Worm (Caenorhabditis elegans) whole organism, mixed stage, embryonic: ENCODE measurements around the gene R11D1.13.

ENCODE experiments used
- flh-1 ChIP-seq: fragments of 200-800 bp; sonication (Bioruptor generic); optimal IDR thresholded peaks from 2 replicates; lab custom pipeline; 2018; ENCODE audit warnings: mild to moderate bottlenecking, missing genetic modification characterization, moderate library complexity, missing compliant biosample characterization
- lin-13 ChIP-seq: fragments of 150-350 bp; optimal IDR thresholded peaks from 2 replicates; lab custom pipeline; 2014; ENCODE audit warnings: missing biosample characterization, missing genetic modification characterization
- mep-1 ChIP-seq: fragments of 150-350 bp; optimal IDR thresholded peaks from 2 replicates; lab custom pipeline; 2017; ENCODE audit warnings: missing biosample characterization, missing genetic modification reagents, missing genetic modification characterization, inconsistent platforms
- nhr-12 ChIP-seq: fragments of 150-350 bp; optimal IDR thresholded peaks from 2 replicates; lab custom pipeline; 2014; ENCODE audit warnings: missing biosample characterization, missing genetic modification characterization
- nhr-237 ChIP-seq: fragments of 150-350 bp; optimal IDR thresholded peaks from 2 replicates; lab custom pipeline; 2014; ENCODE audit warnings: missing biosample characterization, missing genetic modification characterization
- nhr-76 ChIP-seq: sonication (generic microtip); optimal IDR thresholded peaks from 2 replicates; lab custom pipeline; 2017; ENCODE audit warnings: missing biosample characterization, missing genetic modification characterization
- pha-4 ChIP-seq: fragments of 150-350 bp; optimal IDR thresholded peaks from 2 replicates; lab custom pipeline; 2018; ENCODE audit warnings: missing biosample characterization, missing genetic modification reagents, missing genetic modification characterization
- sptf-1 ChIP-seq: sonication (generic microtip); optimal IDR thresholded peaks from 2 replicates; lab custom pipeline; 2017; ENCODE audit warnings: mild to moderate bottlenecking, missing genetic modification characterization, moderate library complexity, missing compliant biosample characterization
- unc-62 ChIP-seq: fragments of 150-350 bp; optimal IDR thresholded peaks from 2 replicates; lab custom pipeline; 2014; ENCODE audit warnings: missing biosample characterization, missing genetic modification reagents, missing genetic modification characterization

ce11 chrV:12695155-12695554 is 31.8 kb upstream of the R11D1.13 start, which contains the start of gene parn-1:
- TF ChIP-seq nhr-76 (tag; lab: Kevin White, UChicago) = no peak
- no peak for TF ChIP-seq unc-62
- TF ChIP-seq pha-4 (tag; lab: Kevin White, UChicago) = no peak
- no peak for TF ChIP-seq mep-1 (tag; lab: Kevin White, UChicago)
- TF ChIP-seq nhr-237 (tag; lab: Kevin White, UChicago) = no peak
- TF ChIP-seq lin-13 (tag; lab: Kevin White, UChicago) = no peak
- TF ChIP-seq nhr-12 (tag; lab: Kevin White, UChicago) = no peak
- no peak for TF ChIP-seq sptf-1
- no peak for TF ChIP-seq flh-1 (GFP tag; lab: Kevin White, UChicago)
